Fruit fly (Drosophila melanogaster): ENCODE data around the gene CG1572.

CG1572 gene

dm6 chrX:11576540-11576939 lies 18.1 kb upstream of the CG1572 start, which contains the start of gene CG11695 (continued):
- TF ChIP-seq fd59A (GFP tag; optimal IDR thresholded peaks at IDR 0.05): peak; percentile 53
- TF ChIP-seq vri (GFP tag; optimal IDR thresholded peaks at IDR 0.05): no peak
- peak; percentile 67 for TF ChIP-seq CG31627 (GFP tag; optimal IDR thresholded peaks at IDR 0.05)
- TF ChIP-seq achi (GFP tag; optimal IDR thresholded peaks at IDR 0.05): peak; percentile 65
- TF ChIP-seq CG34406 (GFP tag; optimal IDR thresholded peaks at IDR 0.05): peak; percentile 51
- peak; percentile 48 for TF ChIP-seq CG11902 (GFP tag; optimal IDR thresholded peaks at IDR 0.05)
- TF ChIP-seq Eip75B (GFP tag; optimal IDR thresholded peaks at IDR 0.05): peak; percentile 65
- TF ChIP-seq ss (GFP tag; optimal IDR thresholded peaks at IDR 0.05): peak; percentile 44 to 72
- TF ChIP-seq Blimp-1 (GFP tag; optimal IDR thresholded peaks at IDR 0.05): no peak
- TF ChIP-seq CG15336 (GFP tag; IDR thresholded peaks at IDR 0.05): peak; percentile 55
- peak; percentile 58 for TF ChIP-seq net (GFP tag; optimal IDR thresholded peaks at IDR 0.05)
- peak; percentile 74 for TF ChIP-seq esn (GFP tag; optimal IDR thresholded peaks at IDR 0.05)
- peak; percentile 52 for TF ChIP-seq dsx (GFP tag; optimal IDR thresholded peaks at IDR 0.05; ENCODE audit: poor library complexity, severe bottlenecking)
- TF ChIP-seq Met (GFP tag; optimal IDR thresholded peaks at IDR 0.05): no peak
- no peak for TF ChIP-seq Eip93F (GFP tag; optimal IDR thresholded peaks at IDR 0.05)
- peak; percentile 30 for TF ChIP-seq Ets21C (GFP tag; optimal IDR thresholded peaks at IDR 0.05)
- no peak for TF ChIP-seq CG6854 (GFP tag; optimal IDR thresholded peaks at IDR 0.05)
- TF ChIP-seq cyc (GFP tag; optimal IDR thresholded peaks at IDR 0.05): peak; percentile 65
- TF ChIP-seq Sox15 (GFP tag; optimal IDR thresholded peaks at IDR 0.05): peak; percentile 50
- peak; percentile 13 for TF ChIP-seq CG11762 (GFP tag; optimal IDR thresholded peaks at IDR 0.05; ENCODE audit: insufficient read depth)
- TF ChIP-seq Smox (GFP tag; optimal IDR thresholded peaks at IDR 0.05): peak; percentile 61
- peak; percentile 73 for TF ChIP-seq pdm3 (GFP tag; optimal IDR thresholded peaks at IDR 0.05)
- TF ChIP-seq CG6276 (GFP tag; optimal IDR thresholded peaks at IDR 0.05): no peak
- TF ChIP-seq Sox102F (GFP tag; optimal IDR thresholded peaks at IDR 0.05): no peak
- TF ChIP-seq OdsH (GFP tag; optimal IDR thresholded peaks at IDR 0.05): peak; percentile 74
- TF ChIP-seq Gug (GFP tag; IDR thresholded peaks at IDR 0.05): peak; percentile 32; the same call in 1 of the 2 replicates
- peak; percentile 66 for TF ChIP-seq CG6163 (GFP tag; IDR thresholded peaks at IDR 0.05)
- TF ChIP-seq Hr4 (GFP tag; optimal IDR thresholded peaks at IDR 0.05): peak; percentile 63
- TF ChIP-seq CG32006 (GFP tag; optimal IDR thresholded peaks at IDR 0.05): peak; percentile 74
- no peak for TF ChIP-seq Hr38 (GFP tag; optimal IDR thresholded peaks at IDR 0.05)
- no peak for TF ChIP-seq spab (GFP tag; optimal IDR thresholded peaks at IDR 0.05)
- TF ChIP-seq fkh (GFP tag; optimal IDR thresholded peaks at IDR 0.05): peak; percentile 77
- peak; percentile 68 for TF ChIP-seq Sox14 (GFP tag; optimal IDR thresholded peaks at IDR 0.05)
- 0 out of 3 replicates have a peak, but pooled peaks have one; percentile 53 for TF ChIP-seq CG8119 (GFP tag; IDR thresholded peaks at IDR 0.05)
- TF ChIP-seq Lpt (GFP tag; optimal IDR thresholded peaks at IDR 0.05): peak; percentile 49
- peak; percentile 44 for TF ChIP-seq dac (GFP tag; optimal IDR thresholded peaks at IDR 0.05)
- peak; percentile 49 for TF ChIP-seq CG7368 (GFP tag; optimal IDR thresholded peaks at IDR 0.05)
- TF ChIP-seq eg (GFP tag; IDR thresholded peaks at IDR 0.05): peak; percentile 62; the same call in 2 of the 3 replicates
- TF ChIP-seq salr (GFP tag; optimal IDR thresholded peaks at IDR 0.05): peak in 1 of 2 experiments; percentile 44

- TF ChIP-seq CG11902 (GFP tag; optimal IDR thresholded peaks at IDR 0.05): no peak
- no peak for TF ChIP-seq CG3032 (tag; optimal IDR thresholded peaks at IDR 0.05)
- peak; percentile 37 for TF ChIP-seq Eip78C (GFP tag)
Observed at dm6 chrX:11573529-11573928, 15.1 kb upstream of the CG1572 start, which contains the start of gene CG11696. TSS of gene CG11696 (plus strand) at chrX:11573731.

Measured in whole organism, prepupa.